Fruit fly (Drosophila melanogaster) Kc167 (cell line): ENCODE measurements around the gene Raf.

Experiments used
- Myc ChIP-seq: fragments of >200 bp; optimal IDR thresholded peaks from 2 replicates; lab custom pipeline; 2017; ENCODE audit warnings: missing external identifiers
- Sin3A ChIP-seq: fragments of >200 bp; optimal IDR thresholded peaks from 2 replicates; lab custom pipeline; 2018; ENCODE audit warnings: missing external identifiers
- h ChIP-seq: fragments of >200 bp; optimal IDR thresholded peaks from 3 replicates; lab custom pipeline; 2018; ENCODE audit warnings: missing external identifiers
- insv ChIP-seq: fragments of >200 bp; optimal IDR thresholded peaks from 3 replicates; lab custom pipeline; 2018; ENCODE audit warnings: missing external identifiers
- psq ChIP-seq: fragments of >200 bp; optimal IDR thresholded peaks from 2 replicates; lab custom pipeline; 2017; ENCODE audit warnings: missing external identifiers
- ttk ChIP-seq: sonication (Bioruptor generic); optimal IDR thresholded peaks from 2 replicates; lab custom pipeline; 2017; ENCODE audit warnings: missing external identifiers

dm6 chrX:2337184-2337583 is 41.9 kb downstream of the Raf start:
- TF ChIP-seq h (lab: Kevin White, UChicago) = no peak
- no peak for TF ChIP-seq Myc (lab: Kevin White, UChicago)
- TF ChIP-seq ttk (lab: Kevin White, UChicago) = no peak
- no peak for TF ChIP-seq psq (lab: Kevin White, UChicago)
- TF ChIP-seq Sin3A (lab: Kevin White, UChicago) = no peak
- no peak for TF ChIP-seq insv (lab: Kevin White, UChicago)
